Worm (Caenorhabditis elegans) whole organism, midembryonic: ENCODE measurements around the gene F44B9.10.
A peak's percentile ranks its signal among the peaks of the same experiment; 100 is the strongest.

Source experiments
- T22C8.4 ChIP-seq: fragments of 200-800 bp; sonication (Bioruptor generic); IDR thresholded peaks from 2 replicates; pipeline ENCODE4 v1.3.6; 2022; ENCODE audit warnings: missing genetic modification characterization, missing compliant biosample characterization
- cog-1 ChIP-seq: sonication (generic microtip); optimal IDR thresholded peaks from 2 replicates; lab custom pipeline; 2016; ENCODE audit warnings: missing genetic modification characterization, missing compliant biosample characterization
- flt-1 ChIP-seq: fragments of 200-800 bp; sonication (Bioruptor generic); IDR thresholded peaks from 2 replicates; pipeline ENCODE4 v1.3.6; 2022; ENCODE audit warnings: missing genetic modification characterization, missing compliant biosample characterization
- klf-2 ChIP-seq: fragments of 200-800 bp; sonication (Bioruptor generic); conservative IDR thresholded peaks from 2 replicates; pipeline ENCODE4 v1.3.6; 2022; ENCODE audit warnings: missing genetic modification reagents, missing genetic modification characterization, missing compliant biosample characterization
- med-1 ChIP-seq: sonication (generic microtip); optimal IDR thresholded peaks from 2 replicates; lab custom pipeline; 2017; ENCODE audit warnings: missing genetic modification characterization, mild to moderate bottlenecking, missing compliant biosample characterization, antibody characterized with exemption, missing genetic modification reagents; ENCODE audit not compliant: insufficient read depth
- ref-1 ChIP-seq: fragments of 200-800 bp; sonication (Bioruptor generic); conservative IDR thresholded peaks from 2 replicates; pipeline ENCODE4 v1.3.6; 2022; ENCODE audit warnings: missing genetic modification reagents, missing genetic modification characterization, missing compliant biosample characterization
- tab-1 ChIP-seq: fragments of 200-800 bp; sonication (Bioruptor generic); IDR thresholded peaks from 2 replicates; pipeline ENCODE4 v1.3.6; 2022; ENCODE audit warnings: missing genetic modification characterization, missing compliant biosample characterization
- ztf-23 ChIP-seq: fragments of 200-800 bp; sonication (Bioruptor generic); IDR thresholded peaks from 2 replicates; pipeline ENCODE4 v1.3.6; 2022; ENCODE audit warnings: missing genetic modification reagents, missing genetic modification characterization, missing compliant biosample characterization
- ztf-29 ChIP-seq: fragments of 200-800 bp; sonication (Bioruptor generic); IDR thresholded peaks from 2 replicates; pipeline ENCODE4 v1.3.6; 2022; ENCODE audit warnings: missing genetic modification reagents, missing genetic modification characterization, missing compliant biosample characterization

Gene F44B9.10

DNA sequence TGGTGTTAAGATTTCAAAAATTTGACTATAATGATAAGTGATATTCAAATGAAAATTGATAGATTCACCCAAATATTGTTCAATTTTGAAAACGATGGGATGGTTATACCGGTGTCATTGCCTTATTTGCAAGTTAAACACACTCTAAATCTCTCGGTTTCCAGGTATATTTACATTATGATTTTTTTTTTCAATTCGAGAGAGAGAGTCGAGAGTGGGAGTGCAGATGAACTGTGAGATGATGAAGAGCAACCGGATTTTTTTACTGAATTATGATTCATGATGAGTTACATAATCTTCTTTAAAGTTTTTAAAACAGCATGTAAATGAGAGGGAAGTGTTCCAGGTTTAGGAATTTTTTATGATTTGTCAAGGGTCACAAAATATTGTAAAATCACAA is at the start of gene F44B9.10:
TSS of gene F44B9.10 (minus strand) at position 101 of the 400 bp plus-strand sequence.
- no peak for TF ChIP-seq cog-1 (tag; lab: Kevin White, UChicago)
- TF ChIP-seq flt-1 = no peak
- TF ChIP-seq T22C8.4 = no peak
- TF ChIP-seq ztf-23 (GFP tag; lab: Robert Waterston, UW) = no peak
- TF ChIP-seq tab-1 = no peak
- TF ChIP-seq med-1 (GFP tag; lab: Kevin White, UChicago) = no peak
- TF ChIP-seq ztf-29 (GFP tag; lab: Robert Waterston, UW) = no peak
- no peak for TF ChIP-seq ref-1 (GFP tag; lab: Robert Waterston, UW)
- no peak for TF ChIP-seq klf-2 (GFP tag; lab: Robert Waterston, UW)

ce11 chrIII:8080165-8080738 is 46.8 kb upstream of the F44B9.10 start, which contains the start of the genes dcr-1 and apc-2:
dcr-1 (minus strand) TSS chrIII:8080281.
apc-2 (plus strand) TSS chrIII:8080629.
- no peak for TF ChIP-seq ztf-29 (GFP tag; lab: Robert Waterston, UW)
- no peak for TF ChIP-seq ref-1 (GFP tag; lab: Robert Waterston, UW)
- no peak for TF ChIP-seq flt-1
- no peak for TF ChIP-seq tab-1
- TF ChIP-seq cog-1 (tag; lab: Kevin White, UChicago) = no peak
- TF ChIP-seq med-1 (GFP tag; lab: Kevin White, UChicago) = no peak
- no peak for TF ChIP-seq ztf-23 (GFP tag; lab: Robert Waterston, UW)
- TF ChIP-seq T22C8.4 = no peak
- no peak for TF ChIP-seq klf-2 (GFP tag; lab: Robert Waterston, UW)

- TF ChIP-seq tab-1 (no peak), med-1 (GFP tag; lab: Kevin White, UChicago) (no peak), ztf-23 (GFP tag; lab: Robert Waterston, UW) (no peak), ref-1 (GFP tag; lab: Robert Waterston, UW) (no peak), T22C8.4 (no peak), flt-1 (no peak), klf-2 (GFP tag; lab: Robert Waterston, UW) (no peak), ztf-29 (GFP tag; lab: Robert Waterston, UW) (no peak), cog-1 (tag; lab: Kevin White, UChicago) (no peak)
Measured at ce11 chrIII:8077180-8077579, 43.7 kb upstream of the F44B9.10 start.

DNA sequence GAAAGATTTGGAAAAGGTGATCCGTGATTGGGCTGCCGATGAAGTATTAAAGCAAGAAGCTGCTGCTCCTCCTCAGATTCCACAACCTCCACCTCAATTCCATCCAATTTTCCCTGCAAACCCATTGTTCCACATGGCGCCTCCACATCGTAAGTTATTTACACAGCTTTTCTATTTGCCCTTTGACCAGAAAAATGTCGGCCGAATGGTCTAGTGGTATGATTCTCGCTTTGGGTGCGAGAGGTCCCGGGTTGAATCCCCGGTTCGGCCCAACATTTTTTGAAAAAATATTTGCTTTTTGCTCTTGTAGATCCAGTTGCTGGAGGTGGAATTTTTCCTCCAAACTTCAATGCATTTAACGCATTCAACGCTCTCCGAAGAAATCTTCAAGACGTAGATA is 35.8 kb upstream of the F44B9.10 start:
- TF ChIP-seq ztf-29 (GFP tag; lab: Robert Waterston, UW) (no peak), ref-1 (GFP tag; lab: Robert Waterston, UW) (no peak), ztf-23 (GFP tag; lab: Robert Waterston, UW) (no peak), med-1 (GFP tag; lab: Kevin White, UChicago) (no peak), flt-1 (peak; percentile 80), tab-1 (no peak), cog-1 (tag; lab: Kevin White, UChicago) (no peak), T22C8.4 (no peak)

ce11 chrIII:8067798-8068197 is 34.4 kb upstream of the F44B9.10 start:
- no peak for TF ChIP-seq ztf-29 (GFP tag; lab: Robert Waterston, UW)
- no peak for TF ChIP-seq cog-1 (tag; lab: Kevin White, UChicago)
- no peak for TF ChIP-seq ztf-23 (GFP tag; lab: Robert Waterston, UW)
- no peak for TF ChIP-seq tab-1
- TF ChIP-seq flt-1 = no peak
- no peak for TF ChIP-seq klf-2 (GFP tag; lab: Robert Waterston, UW)
- TF ChIP-seq med-1 (GFP tag; lab: Kevin White, UChicago) = no peak
- no peak for TF ChIP-seq T22C8.4
- no peak for TF ChIP-seq ref-1 (GFP tag; lab: Robert Waterston, UW)

- TF ChIP-seq ref-1 (GFP tag; lab: Robert Waterston, UW) = no peak
- no peak for TF ChIP-seq cog-1 (tag; lab: Kevin White, UChicago)
- TF ChIP-seq flt-1 = no peak
- TF ChIP-seq tab-1 = no peak
Measured at ce11 chrIII:8066989-8067388, 33.6 kb upstream of the F44B9.10 start, which contains the start of gene pros-1. pros-1 (plus strand) TSS chrIII:8067289.

- TF ChIP-seq T22C8.4 = no peak
- no peak for TF ChIP-seq ztf-23 (GFP tag; lab: Robert Waterston, UW)
- no peak for TF ChIP-seq cog-1 (tag; lab: Kevin White, UChicago)
- TF ChIP-seq klf-2 (GFP tag; lab: Robert Waterston, UW) = no peak
- TF ChIP-seq tab-1 = no peak
- TF ChIP-seq med-1 (GFP tag; lab: Kevin White, UChicago) = no peak
- TF ChIP-seq ztf-29 (GFP tag; lab: Robert Waterston, UW) = no peak
- no peak for TF ChIP-seq flt-1
- no peak for TF ChIP-seq ref-1 (GFP tag; lab: Robert Waterston, UW)
Measured at ce11 chrIII:8065101-8065500, 31.7 kb upstream of the F44B9.10 start.

DNA sequence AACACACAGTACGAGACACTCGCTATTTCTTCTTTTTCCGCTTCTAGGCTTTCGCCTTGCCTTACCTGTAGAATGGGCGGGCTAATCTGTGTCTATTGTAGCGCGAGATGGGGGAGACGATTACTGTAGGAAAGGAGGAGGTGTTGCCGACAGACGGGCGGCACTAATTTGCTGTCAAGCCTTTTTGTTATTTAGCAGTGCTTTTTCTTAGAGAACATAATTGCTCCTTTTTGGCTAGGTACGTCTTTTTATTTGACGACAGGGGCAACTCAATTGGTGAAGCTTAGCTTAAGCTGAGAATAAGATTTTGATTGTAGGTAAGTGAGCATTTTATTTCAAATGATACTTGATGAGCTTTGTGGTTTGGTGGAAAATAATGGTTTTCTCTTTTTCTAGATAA is 30.2 kb upstream of the F44B9.10 start:
- TF ChIP-seq ztf-29 (GFP tag; lab: Robert Waterston, UW) (0 out of 2 replicates have a peak, but pooled peaks have one; percentile 31), T22C8.4 (no peak)

ce11 chrIII:8061114-8061513 is 27.7 kb upstream of the F44B9.10 start:
- TF ChIP-seq med-1 (GFP tag; lab: Kevin White, UChicago) (no peak), ztf-23 (GFP tag; lab: Robert Waterston, UW) (no peak)

ce11 chrIII:8051838-8052237 is 18.4 kb upstream of the F44B9.10 start:
- TF ChIP-seq T22C8.4 (no peak), cog-1 (tag; lab: Kevin White, UChicago) (no peak), klf-2 (GFP tag; lab: Robert Waterston, UW) (no peak), flt-1 (no peak), tab-1 (no peak)
